Worm (Caenorhabditis elegans) whole organism, young adult: Measurements from ENCODE around the gene ergo-1.

Source experiments
- B0019.2 ChIP-seq: fragments of 200-800 bp; sonication (Bioruptor generic); conservative IDR thresholded peaks from 2 replicates; pipeline ENCODE4 v1.3.6; 2022; ENCODE audit warnings: missing genetic modification reagents, missing genetic modification characterization, missing compliant biosample characterization
- B0035.1 ChIP-seq: sonication (generic microtip); optimal IDR thresholded peaks from 2 replicates; lab custom pipeline; 2016; ENCODE audit warnings: missing genetic modification characterization, mild to moderate bottlenecking, missing compliant biosample characterization, missing genotype, missing genetic modification reagents
- C06A6.2 ChIP-seq: fragments of 200-800 bp; sonication (Bioruptor generic); conservative IDR thresholded peaks from 2 replicates; pipeline ENCODE4 v1.3.6; 2022; ENCODE audit warnings: missing genetic modification characterization, missing compliant biosample characterization
- F39B2.1 ChIP-seq: fragments of 200-800 bp; sonication (Bioruptor generic); IDR thresholded peaks from 2 replicates; pipeline ENCODE4 v1.3.6; 2022; ENCODE audit warnings: missing genetic modification reagents, missing genetic modification characterization, missing compliant biosample characterization
- F49E8.2 ChIP-seq: sonication (generic microtip); optimal IDR thresholded peaks from 3 replicates; lab custom pipeline; 2017; ENCODE audit warnings: missing genetic modification characterization, mild to moderate bottlenecking, missing compliant biosample characterization, antibody characterized with exemption, moderate library complexity; ENCODE audit not compliant: insufficient read depth
- F55B11.4 ChIP-seq: sonication (generic microtip); optimal IDR thresholded peaks from 2 replicates; lab custom pipeline; 2016; ENCODE audit warnings: missing compliant biosample characterization, missing genetic modification characterization, borderline replicate concordance; ENCODE audit not compliant: insufficient read depth
- F57A8.1 ChIP-seq: fragments of 200-800 bp; sonication (Bioruptor generic); optimal IDR thresholded peaks from 2 replicates; lab custom pipeline; 2018; ENCODE audit warnings: mild to moderate bottlenecking, missing genetic modification characterization, moderate library complexity, missing compliant biosample characterization
- F57C9.4 ChIP-seq: sonication (generic microtip); optimal IDR thresholded peaks from 2 replicates; lab custom pipeline; 2017; ENCODE audit warnings: mild to moderate bottlenecking, missing genetic modification characterization, missing compliant biosample characterization
- Y53F4B.3 ChIP-seq: fragments of 200-800 bp; sonication (Bioruptor generic); IDR thresholded peaks from 2 replicates; pipeline ENCODE4 v1.3.6; 2022; ENCODE audit warnings: missing genetic modification reagents, missing genetic modification characterization, missing compliant biosample characterization
- Y56A3A.18 ChIP-seq: fragments of 200-800 bp; sonication (Bioruptor generic); IDR thresholded peaks from 2 replicates; pipeline ENCODE4 v1.3.6; 2022; ENCODE audit warnings: missing genetic modification reagents, missing genetic modification characterization, missing compliant biosample characterization
- aptf-2 ChIP-seq: fragments of 200-800 bp; sonication (Bioruptor generic); conservative IDR thresholded peaks from 2 replicates; pipeline ENCODE4 v1.3.6; 2022; ENCODE audit warnings: missing genetic modification reagents, missing genetic modification characterization, missing compliant biosample characterization
- attf-3 ChIP-seq: fragments of 200-800 bp; sonication (Bioruptor generic); conservative IDR thresholded peaks from 2 replicates; pipeline ENCODE4 v1.3.6; 2022; ENCODE audit warnings: missing genetic modification reagents, missing genetic modification characterization, missing compliant biosample characterization
- attf-6 ChIP-seq: fragments of 200-800 bp; sonication (Bioruptor generic); IDR thresholded peaks from 2 replicates; pipeline ENCODE4 v1.3.6; 2022; ENCODE audit warnings: missing genetic modification reagents, missing genetic modification characterization, missing compliant biosample characterization
- cebp-1 ChIP-seq, 2 experiments: fragments of 200-800 bp in 1 of 2; sonication (Bioruptor generic) in 1 of 2; sonication (generic microtip) in 1 of 2; IDR thresholded peaks in 1 of 2; optimal IDR thresholded peaks in 1 of 2; 2 replicates each; pipeline versions ENCODE4 v1.3.6 to Lab custom; 2017 to 2022; ENCODE audit warnings: missing compliant biosample characterization in 2 of 2, missing genetic modification characterization in 2 of 2, mild to moderate bottlenecking in 1 of 2, missing genetic modification reagents in 1 of 2, moderate library complexity in 1 of 2
- ceh-100 ChIP-seq: fragments of 200-800 bp; sonication (Bioruptor generic); IDR thresholded peaks from 2 replicates; pipeline ENCODE4 v1.3.6; 2022; ENCODE audit warnings: missing genetic modification reagents, missing genetic modification characterization, missing compliant biosample characterization
- ceh-40 ChIP-seq: fragments of 200-800 bp; sonication (Bioruptor generic); IDR thresholded peaks from 2 replicates; pipeline ENCODE4 v1.3.6; 2022; ENCODE audit warnings: missing genetic modification characterization, missing compliant biosample characterization
- efl-1 ChIP-seq: fragments of 150-350 bp; optimal IDR thresholded peaks from 2 replicates; lab custom pipeline; 2014; ENCODE audit warnings: missing biosample characterization, missing genetic modification reagents, missing genetic modification characterization
- egrh-3 ChIP-seq: fragments of 200-800 bp; sonication (Bioruptor generic); IDR thresholded peaks from 2 replicates; pipeline ENCODE4 v1.3.6; 2022; ENCODE audit warnings: missing genetic modification reagents, missing genetic modification characterization, missing compliant biosample characterization
- ekl-4 ChIP-seq: fragments of 200-800 bp; sonication (Bioruptor generic); IDR thresholded peaks from 2 replicates; pipeline ENCODE4 v1.3.6; 2022; ENCODE audit warnings: missing genetic modification reagents, missing genetic modification characterization, missing compliant biosample characterization
- hlh-12 ChIP-seq: sonication (generic microtip); optimal IDR thresholded peaks from 2 replicates; lab custom pipeline; 2016; ENCODE audit warnings: missing genetic modification characterization, missing compliant biosample characterization
- hrde-1 ChIP-seq: sonication (generic microtip); optimal IDR thresholded peaks from 2 replicates; lab custom pipeline; 2016; ENCODE audit warnings: missing genetic modification characterization, mild to moderate bottlenecking, missing compliant biosample characterization, moderate library complexity, missing genotype, missing genetic modification reagents, borderline replicate concordance
- lin-26 ChIP-seq: fragments of 200-800 bp; sonication (Bioruptor generic); IDR thresholded peaks from 2 replicates; pipeline ENCODE4 v1.3.6; 2022; ENCODE audit warnings: missing genetic modification reagents, missing genetic modification characterization, missing compliant biosample characterization
- lin-54 ChIP-seq: fragments of 200-800 bp; sonication (Bioruptor generic); optimal IDR thresholded peaks from 2 replicates; lab custom pipeline; 2018; ENCODE audit warnings: mild to moderate bottlenecking, missing genetic modification characterization, missing compliant biosample characterization
- lsl-1 ChIP-seq: fragments of 200-800 bp; sonication (Bioruptor generic); optimal IDR thresholded peaks from 2 replicates; lab custom pipeline; 2018; ENCODE audit warnings: mild to moderate bottlenecking, missing genetic modification characterization, moderate library complexity, missing compliant biosample characterization
- lsy-27 ChIP-seq: sonication (generic microtip); optimal IDR thresholded peaks from 2 replicates; lab custom pipeline; 2017; ENCODE audit warnings: missing genetic modification characterization, mild to moderate bottlenecking, missing compliant biosample characterization, antibody characterized with exemption, missing genotype, borderline replicate concordance; ENCODE audit not compliant: insufficient read depth
- madf-6 ChIP-seq: fragments of 200-800 bp; sonication (Bioruptor generic); IDR thresholded peaks from 2 replicates; pipeline ENCODE4 v1.3.6; 2022; ENCODE audit warnings: missing genetic modification reagents, missing genetic modification characterization, missing compliant biosample characterization
- mcd-1 ChIP-seq: fragments of 200-800 bp; sonication (Bioruptor generic); IDR thresholded peaks from 2 replicates; pipeline ENCODE4 v1.3.6; 2022; ENCODE audit warnings: missing genetic modification reagents, missing genetic modification characterization, missing compliant biosample characterization
- mel-28 ChIP-seq: sonication (generic microtip); optimal IDR thresholded peaks from 2 replicates; lab custom pipeline; 2016; ENCODE audit warnings: borderline replicate concordance, mild to moderate bottlenecking, missing genetic modification characterization, missing compliant biosample characterization
- mes-4 ChIP-seq: sonication (generic microtip); optimal IDR thresholded peaks from 2 replicates; lab custom pipeline; 2016; ENCODE audit warnings: missing genotype, missing genetic modification characterization, missing compliant biosample characterization
- nfya-1 ChIP-seq: sonication (generic microtip); optimal IDR thresholded peaks from 2 replicates; lab custom pipeline; 2017; ENCODE audit warnings: antibody characterized with exemption, missing compliant biosample characterization, missing genetic modification characterization, borderline replicate concordance; ENCODE audit not compliant: insufficient read depth
- nhr-80 ChIP-seq: sonication (generic microtip); optimal IDR thresholded peaks from 2 replicates; lab custom pipeline; 2016; ENCODE audit warnings: missing genetic modification characterization, missing compliant biosample characterization
- repo-1 ChIP-seq: sonication (generic microtip); optimal IDR thresholded peaks from 2 replicates; lab custom pipeline; 2017; ENCODE audit warnings: mild to moderate bottlenecking, missing genetic modification characterization, missing compliant biosample characterization
- rpc-1 ChIP-seq, 2 experiments: fragments of 150-350 bp in 1 of 2; sonication (generic microtip) in 1 of 2; optimal IDR thresholded peaks; 2 replicates each; lab custom pipeline; 2014 to 2018; ENCODE audit warnings: missing biosample characterization in 1 of 2, missing genetic modification characterization in 1 of 2, missing genetic modification reagents in 1 of 2, missing genotype in 1 of 2
- sdz-38 ChIP-seq: sonication (generic microtip); optimal IDR thresholded peaks from 2 replicates; lab custom pipeline; 2016; ENCODE audit warnings: missing genotype, missing genetic modification characterization, missing compliant biosample characterization
- snpc-1.1 ChIP-seq: sonication (generic microtip); optimal IDR thresholded peaks from 2 replicates; lab custom pipeline; 2017; ENCODE audit warnings: missing genetic modification characterization, mild to moderate bottlenecking, missing compliant biosample characterization, antibody characterized with exemption, moderate library complexity, missing genotype, missing genetic modification reagents; ENCODE audit not compliant: insufficient read depth
- tlf-1 ChIP-seq: fragments of 200-800 bp; sonication (Bioruptor generic); optimal IDR thresholded peaks from 2 replicates; lab custom pipeline; 2018; ENCODE audit warnings: mild to moderate bottlenecking, missing genetic modification characterization, missing compliant biosample characterization
- zfh-2 ChIP-seq: fragments of 200-800 bp; sonication (Bioruptor generic); conservative IDR thresholded peaks from 2 replicates; pipeline ENCODE4 v1.3.6; 2022; ENCODE audit warnings: missing genetic modification reagents, missing genetic modification characterization, missing compliant biosample characterization
- zim-3 ChIP-seq: sonication (generic microtip); optimal IDR thresholded peaks from 2 replicates; lab custom pipeline; 2017; ENCODE audit warnings: mild to moderate bottlenecking, missing genetic modification characterization, moderate library complexity, missing compliant biosample characterization
- ztf-6 ChIP-seq: fragments of 200-800 bp; sonication (Bioruptor generic); IDR thresholded peaks from 2 replicates; pipeline ENCODE4 v1.3.6; 2022; ENCODE audit warnings: missing genetic modification reagents, missing genetic modification characterization, missing compliant biosample characterization

The ergo-1 gene

ce11 chrV:979698-980097 lies 28.9 kb upstream of the ergo-1 start (continued):
- TF ChIP-seq madf-6 (no peak), ztf-6 (no peak)

- TF ChIP-seq nfya-1 (tag; lab: Kevin White, UChicago) (no peak), lin-26 (GFP tag; lab: Robert Waterston, UW) (no peak), hlh-12 (no peak), snpc-1.1 (no peak), lsl-1 (GFP tag; lab: Kevin White, UChicago) (no peak), F57A8.1 (GFP tag; lab: Kevin White, UChicago) (no peak), C06A6.2 (GFP tag; lab: Robert Waterston, UW) (no peak), B0035.1 (tag; lab: Kevin White, UChicago) (no peak), Y56A3A.18 (no peak), madf-6 (no peak), sdz-38 (tag; lab: Kevin White, UChicago) (no peak), attf-6 (GFP tag; lab: Robert Waterston, UW) (no peak), mes-4 (tag; lab: Kevin White, UChicago) (no peak)
- TF ChIP-seq, all 124 proteins: peak for 0
These were observed 26.3 kb upstream of the ergo-1 start, which contains the start of the genes Y50D4C.12 and unc-34 for ce11 chrV:982281-982756. Gene Y50D4C.12 (plus strand): TSS chrV:982581. Gene unc-34 (plus strand): TSS chrV:982706.

DNA sequence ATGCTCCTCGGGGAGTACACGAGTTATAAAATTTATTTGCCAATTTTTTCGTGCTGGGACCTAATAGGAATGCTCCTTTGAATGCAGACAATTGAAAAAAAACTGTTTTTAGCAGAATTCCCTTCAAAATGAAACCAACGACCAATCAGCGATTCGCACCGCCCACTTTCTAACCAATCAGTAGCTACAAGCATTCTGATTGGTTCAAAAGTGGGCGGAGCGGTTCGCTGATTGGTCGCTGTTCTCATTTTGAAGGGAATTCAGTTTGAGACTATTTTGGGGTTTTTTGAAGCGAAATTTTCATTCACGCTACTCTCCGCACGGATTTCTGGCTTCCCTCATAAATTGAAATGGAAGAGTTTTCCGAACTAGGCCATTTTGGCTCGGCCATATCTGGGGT lies 25.5 kb upstream of the ergo-1 start:
- TF ChIP-seq ekl-4 (GFP tag; lab: Robert Waterston, UW): no peak
- TF ChIP-seq rpc-1 (optimal IDR thresholded peaks at IDR 0.05; lab: Kevin White, UChicago): no peak
- TF ChIP-seq rpc-1 (tag; optimal IDR thresholded peaks at IDR 0.05; lab: Kevin White, UChicago): no peak
- TF ChIP-seq F49E8.2 (tag; lab: Kevin White, UChicago): no peak
- TF ChIP-seq B0019.2 (GFP tag; lab: Robert Waterston, UW): no peak
- no peak for TF ChIP-seq Y53F4B.3 (GFP tag; lab: Robert Waterston, UW)
- no peak for TF ChIP-seq ceh-100 (GFP tag; lab: Robert Waterston, UW)
- TF ChIP-seq efl-1 (GFP tag; lab: Kevin White, UChicago): no peak
- no peak for TF ChIP-seq madf-6
- no peak for TF ChIP-seq zim-3 (tag; lab: Kevin White, UChicago)
- TF ChIP-seq nhr-80 (tag; lab: Kevin White, UChicago): no peak
- TF ChIP-seq F57C9.4 (tag; lab: Kevin White, UChicago): no peak

DNA sequence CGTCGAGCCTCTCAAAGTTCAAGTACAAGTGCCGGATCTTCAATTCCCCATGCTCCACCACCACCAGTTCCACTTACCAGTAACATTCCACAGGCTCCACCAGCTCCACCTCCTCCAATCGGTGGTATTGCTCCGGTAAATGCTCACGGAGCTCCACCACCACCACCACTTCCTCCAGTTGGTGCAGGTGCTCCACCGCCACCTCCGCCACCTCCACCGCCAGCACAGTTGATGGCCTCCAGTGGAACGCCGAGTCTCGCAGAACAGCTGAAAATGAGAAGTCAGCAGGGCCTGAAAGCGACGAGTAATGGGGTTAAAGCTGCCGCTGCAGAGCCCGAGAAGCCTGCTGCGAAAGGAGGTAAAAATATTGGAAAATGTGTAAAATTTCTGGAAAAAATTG lies 18.3 kb upstream of the ergo-1 start:
- no peak for TF ChIP-seq tlf-1
- 0 out of 2 replicates have a peak, but pooled peaks have one; percentile 5 for TF ChIP-seq F39B2.1 (GFP tag; lab: Robert Waterston, UW)
- TF ChIP-seq zfh-2 (GFP tag; lab: Robert Waterston, UW): peak; percentile 92
- peak; percentile 84 for TF ChIP-seq egrh-3

- TF ChIP-seq sdz-38 (tag; lab: Kevin White, UChicago) (no peak), lsy-27 (tag; lab: Kevin White, UChicago) (no peak), mcd-1 (GFP tag; lab: Robert Waterston, UW) (no peak), cebp-1 (GFP tag; IDR thresholded peaks at IDR 0.05; lab: Robert Waterston, UW) (no peak), cebp-1 (tag; optimal IDR thresholded peaks at IDR 0.05; lab: Kevin White, UChicago) (no peak), lin-54 (GFP tag; lab: Kevin White, UChicago) (no peak), repo-1 (tag; lab: Kevin White, UChicago) (no peak), ceh-40 (GFP tag; lab: Robert Waterston, UW) (no peak), hrde-1 (tag; lab: Kevin White, UChicago) (no peak), F55B11.4 (tag; lab: Kevin White, UChicago) (no peak), mel-28 (tag; lab: Kevin White, UChicago) (no peak), attf-3 (no peak), aptf-2 (GFP tag; lab: Robert Waterston, UW) (no peak)
These were observed 13.0 kb upstream of the ergo-1 start for ce11 chrV:995635-996034.
